Worm (Caenorhabditis elegans) whole organism, L3 larva: ENCODE measurements around the gene bmy-1.
A peak's percentile ranks its signal among the peaks of the same experiment; 100 is the strongest.

Source experiments
- R02D3.7 ChIP-seq: fragments of 150-350 bp; optimal IDR thresholded peaks from 2 replicates; lab custom pipeline; 2014; ENCODE audit warnings: missing biosample characterization, missing genetic modification characterization
- ZK546.5 ChIP-seq: sonication (generic microtip); optimal IDR thresholded peaks from 2 replicates; lab custom pipeline; 2017; ENCODE audit warnings: missing biosample characterization, missing genetic modification characterization
- aly-2 ChIP-seq: fragments of 150-350 bp; optimal IDR thresholded peaks from 2 replicates; lab custom pipeline; 2014; ENCODE audit warnings: missing biosample characterization, missing genetic modification characterization
- ama-1 ChIP-seq: fragments of 150-350 bp; optimal IDR thresholded peaks from 2 replicates; lab custom pipeline; 2018
- ceh-16 ChIP-seq: sonication (generic microtip); optimal IDR thresholded peaks from 2 replicates; lab custom pipeline; 2017; ENCODE audit warnings: missing biosample characterization, missing genetic modification characterization
- ceh-28 ChIP-seq: fragments of 150-350 bp; optimal IDR thresholded peaks from 2 replicates; lab custom pipeline; 2014; ENCODE audit warnings: missing biosample characterization, missing genetic modification reagents, missing genetic modification characterization
- ceh-9 ChIP-seq: sonication (generic microtip); optimal IDR thresholded peaks from 2 replicates; lab custom pipeline; 2018; ENCODE audit warnings: missing biosample characterization, missing genetic modification characterization
- daf-12 ChIP-seq: fragments of 150-350 bp; optimal IDR thresholded peaks from 2 replicates; lab custom pipeline; 2014; ENCODE audit warnings: missing biosample characterization, missing genetic modification reagents, missing genetic modification characterization
- egl-27 ChIP-seq: sonication (generic microtip); optimal IDR thresholded peaks from 4 replicates; lab custom pipeline; 2017; ENCODE audit warnings: missing biosample characterization, missing genetic modification reagents, missing genetic modification characterization
- egl-5 ChIP-seq: fragments of 150-350 bp; optimal IDR thresholded peaks from 2 replicates; lab custom pipeline; 2017; ENCODE audit warnings: missing biosample characterization, missing genetic modification reagents, missing genetic modification characterization, inconsistent platforms
- elt-1 ChIP-seq: fragments of 150-350 bp; optimal IDR thresholded peaks from 2 replicates; lab custom pipeline; 2014; ENCODE audit warnings: missing biosample characterization, missing genetic modification characterization
- elt-2 ChIP-seq: sonication (generic microtip); optimal IDR thresholded peaks from 2 replicates; lab custom pipeline; 2016; ENCODE audit warnings: missing genetic modification reagents, mild to moderate bottlenecking, missing genetic modification characterization, missing compliant biosample characterization
- elt-3 ChIP-seq, 3 experiments: fragments of 150-350 bp in 1 of 3; sonication (generic microtip) in 2 of 3; optimal IDR thresholded peaks; 2 replicates in 2 of 3; 4 replicates in 1 of 3; lab custom pipeline; 2014 to 2017; ENCODE audit warnings: missing biosample characterization in 3 of 3, missing genetic modification characterization in 3 of 3
- eor-1 ChIP-seq, 2 experiments: fragments of 150-350 bp; optimal IDR thresholded peaks; 2 replicates each; lab custom pipeline; 2014 to 2018; ENCODE audit warnings: missing biosample characterization in 2 of 2, missing genetic modification characterization in 2 of 2
- fkh-10 ChIP-seq: sonication (generic microtip); optimal IDR thresholded peaks from 2 replicates; lab custom pipeline; 2017; ENCODE audit warnings: missing biosample characterization, missing genetic modification reagents, missing genetic modification characterization
- fkh-2 ChIP-seq: fragments of 150-350 bp; optimal IDR thresholded peaks from 2 replicates; lab custom pipeline; 2014; ENCODE audit warnings: missing biosample characterization, missing genetic modification reagents, missing genetic modification characterization
- fos-1 ChIP-seq: fragments of 150-350 bp; optimal IDR thresholded peaks from 2 replicates; lab custom pipeline; 2014; ENCODE audit warnings: missing biosample characterization, missing genetic modification characterization
- hmg-11 ChIP-seq: sonication (generic microtip); optimal IDR thresholded peaks from 2 replicates; lab custom pipeline; 2016; ENCODE audit warnings: missing genetic modification characterization, missing compliant biosample characterization
- jun-1 ChIP-seq: fragments of 150-350 bp; optimal IDR thresholded peaks from 2 replicates; lab custom pipeline; 2014; ENCODE audit warnings: missing biosample characterization, missing genetic modification reagents, missing genetic modification characterization
- lin-15B ChIP-seq: fragments of 150-350 bp; optimal IDR thresholded peaks from 2 replicates; lab custom pipeline; 2014; ENCODE audit warnings: missing biosample characterization, missing genetic modification characterization
- lin-39 ChIP-seq: fragments of 150-350 bp; optimal IDR thresholded peaks from 2 replicates; lab custom pipeline; 2018; ENCODE audit warnings: missing biosample characterization, missing genetic modification reagents, missing genetic modification characterization
- lsy-12 ChIP-seq: sonication (generic microtip); optimal IDR thresholded peaks from 2 replicates; lab custom pipeline; 2016; ENCODE audit warnings: mild to moderate bottlenecking, missing genetic modification characterization, missing compliant biosample characterization
- mdl-1 ChIP-seq: fragments of 150-350 bp; optimal IDR thresholded peaks from 2 replicates; lab custom pipeline; 2014; ENCODE audit warnings: missing biosample characterization, missing genetic modification characterization
- mml-1 ChIP-seq: fragments of 150-350 bp; sonication (generic microtip); optimal IDR thresholded peaks from 3 replicates; lab custom pipeline; 2014; ENCODE audit warnings: missing biosample characterization, missing genetic modification characterization
- nfya-1 ChIP-seq: sonication (generic microtip); optimal IDR thresholded peaks from 2 replicates; lab custom pipeline; 2017; ENCODE audit warnings: missing genetic modification characterization, mild to moderate bottlenecking, missing compliant biosample characterization, antibody characterized with exemption, moderate library complexity; ENCODE audit not compliant: insufficient read depth
- nhr-11 ChIP-seq: fragments of 150-350 bp; optimal IDR thresholded peaks from 2 replicates; lab custom pipeline; 2014; ENCODE audit warnings: missing biosample characterization, missing genetic modification characterization
- nhr-12 ChIP-seq: fragments of 150-350 bp; optimal IDR thresholded peaks from 2 replicates; lab custom pipeline; 2014; ENCODE audit warnings: missing biosample characterization, missing genetic modification characterization
- nhr-23 ChIP-seq: fragments of 150-350 bp; optimal IDR thresholded peaks from 2 replicates; lab custom pipeline; 2014; ENCODE audit warnings: missing biosample characterization, missing genetic modification reagents, missing genetic modification characterization
- nhr-237 ChIP-seq: fragments of 150-350 bp; optimal IDR thresholded peaks from 2 replicates; lab custom pipeline; 2014; ENCODE audit warnings: missing biosample characterization, missing genetic modification characterization
- nhr-28 ChIP-seq: fragments of 150-350 bp; optimal IDR thresholded peaks from 2 replicates; lab custom pipeline; 2014; ENCODE audit warnings: missing biosample characterization, missing genetic modification characterization
- nhr-67 ChIP-seq: fragments of 150-350 bp; optimal IDR thresholded peaks from 2 replicates; lab custom pipeline; 2014; ENCODE audit warnings: missing biosample characterization, missing genetic modification characterization
- nhr-76 ChIP-seq: fragments of 150-350 bp; sonication (generic microtip); optimal IDR thresholded peaks from 5 replicates; lab custom pipeline; 2014; ENCODE audit warnings: missing biosample characterization, missing genetic modification characterization
- nhr-77 ChIP-seq: fragments of 150-350 bp; optimal IDR thresholded peaks from 2 replicates; lab custom pipeline; 2014; ENCODE audit warnings: missing biosample characterization, missing genetic modification characterization
- pha-4 ChIP-seq: fragments of 150-350 bp; optimal IDR thresholded peaks from 2 replicates; lab custom pipeline; 2014; ENCODE audit warnings: missing biosample characterization, missing genetic modification reagents, missing genetic modification characterization
- pqm-1 ChIP-seq: fragments of 150-350 bp; optimal IDR thresholded peaks from 2 replicates; lab custom pipeline; 2017; ENCODE audit warnings: missing biosample characterization, missing genetic modification characterization, inconsistent platforms
- sea-2 ChIP-seq: fragments of 150-350 bp; sonication (generic microtip); optimal IDR thresholded peaks from 4 replicates; lab custom pipeline; 2014; ENCODE audit warnings: missing biosample characterization, missing genetic modification reagents, missing genetic modification characterization
- skn-1 ChIP-seq: fragments of 150-350 bp; optimal IDR thresholded peaks from 2 replicates; lab custom pipeline; 2014; ENCODE audit warnings: missing biosample characterization, missing genetic modification characterization
- snpc-4 ChIP-seq: fragments of 150-350 bp; optimal IDR thresholded peaks from 2 replicates; lab custom pipeline; 2014; ENCODE audit warnings: missing biosample characterization, missing genetic modification characterization
- unc-39 ChIP-seq: sonication (generic microtip); optimal IDR thresholded peaks from 4 replicates; lab custom pipeline; 2017; ENCODE audit warnings: missing biosample characterization, missing genetic modification characterization
- unc-62 ChIP-seq: fragments of 150-350 bp; sonication (generic microtip); optimal IDR thresholded peaks from 4 replicates; lab custom pipeline; 2014; ENCODE audit warnings: missing biosample characterization, missing genetic modification reagents, missing genetic modification characterization
- zag-1 ChIP-seq: fragments of 150-350 bp; optimal IDR thresholded peaks from 2 replicates; lab custom pipeline; 2014; ENCODE audit warnings: missing biosample characterization, missing genetic modification characterization
- ztf-11 ChIP-seq: fragments of 150-350 bp; optimal IDR thresholded peaks from 2 replicates; lab custom pipeline; 2014; ENCODE audit warnings: missing biosample characterization, missing genetic modification characterization
- ztf-4 ChIP-seq: fragments of 150-350 bp; optimal IDR thresholded peaks from 2 replicates; lab custom pipeline; 2014; ENCODE audit warnings: missing biosample characterization, missing genetic modification characterization

bmy-1 gene

DNA sequence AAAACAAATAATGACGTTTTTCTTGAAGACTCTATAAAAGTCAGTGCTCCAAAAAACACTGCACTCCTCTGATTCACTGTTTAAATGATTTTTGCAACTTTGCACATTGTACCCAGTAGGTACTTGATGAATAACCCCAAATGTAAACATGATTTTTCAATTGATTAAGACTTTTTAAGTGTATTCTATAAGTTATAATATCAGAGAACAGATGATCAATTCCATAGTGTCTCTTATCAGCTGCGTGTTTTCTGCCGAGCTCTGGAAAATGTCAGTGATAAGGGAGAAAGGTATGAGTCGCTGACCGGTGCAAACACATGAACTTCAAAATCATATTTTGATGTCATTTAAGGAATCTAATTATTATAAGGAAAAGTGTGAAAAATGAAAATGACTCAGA lies 34.7 kb upstream of the bmy-1 start:
- TF ChIP-seq fkh-10 (GFP tag; lab: Kevin White, UChicago) (no peak), nhr-77 (tag; lab: Kevin White, UChicago) (no peak), sea-2 (GFP tag; lab: Kevin White, UChicago) (no peak), ceh-16 (no peak), fos-1 (tag; lab: Kevin White, UChicago) (no peak), skn-1 (no peak), nhr-237 (tag; lab: Kevin White, UChicago) (no peak), snpc-4 (tag; lab: Kevin White, UChicago) (no peak), pqm-1 (tag; lab: Kevin White, UChicago) (peak; percentile 99), unc-62 (GFP tag; lab: Kevin White, UChicago) (no peak), pha-4 (peak; percentile 88), mml-1 (no peak), eor-1 (tag; optimal IDR thresholded peaks at IDR 0.05; lab: Kevin White, UChicago) (no peak), R02D3.7 (tag; lab: Kevin White, UChicago) (no peak), egl-5 (tag; lab: Kevin White, UChicago) (no peak), ceh-28 (tag; lab: Kevin White, UChicago) (no peak), jun-1 (tag; lab: Kevin White, UChicago) (peak; percentile 83), nhr-12 (tag; lab: Kevin White, UChicago) (no peak), egl-27 (tag; lab: Kevin White, UChicago) (no peak), nhr-28 (tag; lab: Kevin White, UChicago) (no peak), lin-15B (no peak), nhr-67 (tag; lab: Kevin White, UChicago) (no peak), ama-1 (lab: Kevin White, UChicago) (no peak), elt-2 (peak; percentile 100), zag-1 (tag; lab: Kevin White, UChicago) (no peak)

DNA sequence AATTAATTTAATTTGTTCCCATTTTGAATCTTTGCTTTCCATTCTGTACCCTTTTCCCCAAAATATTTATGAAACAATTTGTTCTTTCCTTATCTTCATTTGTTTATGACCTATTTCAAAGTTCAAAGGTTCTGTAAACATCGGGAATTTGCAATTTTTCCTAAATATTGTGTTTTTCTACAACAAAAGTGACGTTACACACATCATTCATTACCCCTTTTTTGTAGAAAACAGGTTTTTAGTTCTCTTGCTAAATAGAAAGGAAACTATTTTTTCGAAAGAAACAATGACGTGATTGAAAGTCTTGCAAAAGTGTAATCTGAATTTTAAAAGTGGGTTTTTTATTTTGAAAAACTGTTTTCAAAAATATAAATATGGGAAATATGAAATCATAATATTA lies 33.8 kb upstream of the bmy-1 start:
- TF ChIP-seq pha-4: peak; percentile 5
- no peak for TF ChIP-seq ceh-28 (tag; lab: Kevin White, UChicago)
- no peak for TF ChIP-seq eor-1 (tag; optimal IDR thresholded peaks at IDR 0.05; lab: Kevin White, UChicago)
- TF ChIP-seq fos-1 (tag; lab: Kevin White, UChicago): no peak
- no peak for TF ChIP-seq nhr-28 (tag; lab: Kevin White, UChicago)
- no peak for TF ChIP-seq nhr-76 (tag; lab: Kevin White, UChicago)
- TF ChIP-seq elt-1 (tag; lab: Kevin White, UChicago): peak; percentile 15
- TF ChIP-seq, all 47 proteins: peak for 2

DNA sequence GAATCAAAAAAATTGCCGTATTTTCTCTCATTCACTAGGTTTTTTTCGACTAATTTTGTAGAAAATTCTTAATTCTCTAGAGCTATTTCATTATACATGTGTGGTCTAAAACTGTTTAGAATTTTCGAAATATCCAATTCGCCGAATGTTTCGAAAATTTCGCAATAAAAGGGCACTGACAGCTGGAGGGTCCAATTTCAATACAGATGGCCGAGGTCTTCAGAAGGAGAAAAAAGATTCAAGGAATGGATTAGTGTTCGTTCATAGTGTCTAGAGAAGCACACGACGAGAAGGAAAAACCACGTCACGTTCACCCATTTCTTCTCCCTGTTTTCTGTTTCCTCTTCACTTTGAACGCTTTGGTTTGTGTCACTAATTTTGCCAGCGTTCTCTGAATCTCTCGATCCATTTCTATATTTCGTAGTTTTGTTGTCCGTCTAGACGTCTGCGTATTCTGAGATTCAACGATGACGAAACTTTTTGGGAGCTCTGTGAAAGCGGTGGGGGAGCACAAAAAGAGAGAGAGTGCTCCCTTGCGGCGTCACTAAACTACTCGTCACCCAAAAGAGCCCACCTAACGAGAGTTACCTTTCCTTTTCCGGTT lies 32.4 kb upstream of the bmy-1 start:
- TF ChIP-seq fkh-2 (no peak), ama-1 (lab: Kevin White, UChicago) (no peak), jun-1 (tag; lab: Kevin White, UChicago) (peak; percentile 62), nfya-1 (peak; percentile 83), elt-3 (tag; optimal IDR thresholded peaks at IDR 0.05; lab: Kevin White, UChicago) (no peak), nhr-77 (tag; lab: Kevin White, UChicago) (no peak), nhr-12 (tag; lab: Kevin White, UChicago) (no peak), pha-4 (peak; percentile 87), skn-1 (peak; percentile 76), nhr-28 (tag; lab: Kevin White, UChicago) (no peak), aly-2 (tag; lab: Kevin White, UChicago) (no peak), unc-39 (tag; lab: Kevin White, UChicago) (no peak), ceh-28 (tag; lab: Kevin White, UChicago) (peak; percentile 57), pqm-1 (tag; lab: Kevin White, UChicago) (peak; percentile 13), fkh-10 (GFP tag; lab: Kevin White, UChicago) (peak; percentile 78), lin-15B (no peak), nhr-11 (tag; lab: Kevin White, UChicago) (peak; percentile 23), elt-1 (tag; lab: Kevin White, UChicago) (peak; percentile 5), R02D3.7 (tag; lab: Kevin White, UChicago) (no peak), elt-2 (peak; percentile 44), snpc-4 (tag; lab: Kevin White, UChicago) (peak; percentile 16), ceh-9 (tag; lab: Kevin White, UChicago) (no peak), lsy-12 (no peak), ztf-11 (tag; lab: Kevin White, UChicago) (no peak), ZK546.5 (tag; lab: Kevin White, UChicago) (no peak), nhr-23 (no peak), mdl-1 (tag; lab: Kevin White, UChicago) (peak; percentile 34), ztf-4 (tag; lab: Kevin White, UChicago) (no peak), hmg-11 (tag; lab: Kevin White, UChicago) (peak; percentile 64), egl-5 (tag; lab: Kevin White, UChicago) (peak; percentile 29), ceh-16 (no peak), lin-39 (tag; lab: Kevin White, UChicago) (peak; percentile 80), daf-12 (no peak)
